Worm (Caenorhabditis elegans): Measurements from ENCODE around the gene lrx-1.

lrx-1 gene

ce11 chrV:12291587-12291986 lies 39.2 kb downstream of the lrx-1 start, which contains the start of the genes srpa-68 and srh-16 (continued):
- TF ChIP-seq ceh-45 (GFP tag; IDR thresholded peaks at IDR 0.05) (peak; percentile 59; the same call in 1 of the 2 replicates), npax-4 (tag; optimal IDR thresholded peaks at IDR 0.05) (peak; percentile 33)

- TF ChIP-seq elt-2 (tag; optimal IDR thresholded peaks at IDR 0.05) (peak; percentile 21), sdc-2 (tag; optimal IDR thresholded peaks at IDR 0.05) (no peak), dve-1 (tag; optimal IDR thresholded peaks at IDR 0.05) (no peak), tbx-7 (tag; optimal IDR thresholded peaks at IDR 0.05) (no peak)
These were observed 41.7 kb downstream of the lrx-1 start for ce11 chrV:12294091-12294490.

- TF ChIP-seq nfya-1 (tag; optimal IDR thresholded peaks at IDR 0.05): peak; percentile 12
- TF ChIP-seq pha-4 (tag; optimal IDR thresholded peaks at IDR 0.05): no peak
- peak; percentile 15 for TF ChIP-seq elt-2 (tag; optimal IDR thresholded peaks at IDR 0.05)
These were observed 42.6 kb downstream of the lrx-1 start for ce11 chrV:12295015-12295414.

ce11 chrV:12295520-12295919 lies 43.1 kb downstream of the lrx-1 start:
- TF ChIP-seq dve-1 (tag; optimal IDR thresholded peaks at IDR 0.05) (no peak), unc-86 (tag; optimal IDR thresholded peaks at IDR 0.05) (no peak), gmeb-2 (tag; optimal IDR thresholded peaks at IDR 0.05) (no peak), fkh-10 (GFP tag; optimal IDR thresholded peaks at IDR 0.05) (no peak), hlh-6 (tag; optimal IDR thresholded peaks at IDR 0.05) (no peak), nhr-11 (tag; optimal IDR thresholded peaks at IDR 0.05) (no peak), sox-2 (GFP tag; IDR thresholded peaks at IDR 0.05) (no peak), C38D4.7 (GFP tag; optimal IDR thresholded peaks at IDR 0.05) (no peak), ama-1 (optimal IDR thresholded peaks at IDR 0.05) (no peak), ttx-3 (tag; optimal IDR thresholded peaks at IDR 0.05) (no peak)

- no peak for TF ChIP-seq odd-2 (tag; optimal IDR thresholded peaks at IDR 0.05)
These were observed 43.8 kb downstream of the lrx-1 start for ce11 chrV:12296122-12296521.

- peak; percentile 14 for TF ChIP-seq rnt-1 (tag; optimal IDR thresholded peaks at IDR 0.05)
- no peak for TF ChIP-seq unc-42 (tag; optimal IDR thresholded peaks at IDR 0.05)
These were observed 44.4 kb downstream of the lrx-1 start for ce11 chrV:12296794-12297193.

- no peak for TF ChIP-seq pag-3 (tag; optimal IDR thresholded peaks at IDR 0.05; ENCODE audit: borderline replicate concordance)
- TF ChIP-seq dmd-4 (tag; optimal IDR thresholded peaks at IDR 0.05; ENCODE audit: borderline replicate concordance): no peak
- no peak for TF ChIP-seq K02D7.2 (tag; optimal IDR thresholded peaks at IDR 0.05)
- TF ChIP-seq T23F11.4 (GFP tag; optimal IDR thresholded peaks at IDR 0.05): no peak
- TF ChIP-seq lim-6 (tag; optimal IDR thresholded peaks at IDR 0.05): no peak
- TF ChIP-seq eyg-1 (tag; optimal IDR thresholded peaks at IDR 0.05): no peak
These were observed 45.8 kb downstream of the lrx-1 start for ce11 chrV:12298184-12298583.

- TF ChIP-seq ceh-24 (tag; optimal IDR thresholded peaks at IDR 0.05) (no peak), zip-5 (tag; optimal IDR thresholded peaks at IDR 0.05) (no peak), nfya-1 (tag; optimal IDR thresholded peaks at IDR 0.05) (no peak), mec-3 (tag; optimal IDR thresholded peaks at IDR 0.05; ENCODE audit: borderline replicate concordance) (no peak), sox-2 (GFP tag; IDR thresholded peaks at IDR 0.05) (no peak), Y22D7AL.16 (tag; optimal IDR thresholded peaks at IDR 0.05) (no peak), ttx-3 (tag; optimal IDR thresholded peaks at IDR 0.05) (no peak), pax-1 (tag; optimal IDR thresholded peaks at IDR 0.05) (no peak), ceh-48 (tag; optimal IDR thresholded peaks at IDR 0.05) (no peak), hlh-30 (tag; optimal IDR thresholded peaks at IDR 0.05; ENCODE audit: insufficient read depth) (no peak), lim-6 (tag; optimal IDR thresholded peaks at IDR 0.05) (no peak), unc-55 (GFP tag; optimal IDR thresholded peaks at IDR 0.05) (no peak), K09A11.1 (tag; optimal IDR thresholded peaks at IDR 0.05; ENCODE audit: insufficient read depth) (no peak), nhr-11 (tag; optimal IDR thresholded peaks at IDR 0.05) (no peak), ets-4 (tag; optimal IDR thresholded peaks at IDR 0.05) (no peak), ztf-16 (tag; optimal IDR thresholded peaks at IDR 0.05) (no peak), madf-2 (tag; optimal IDR thresholded peaks at IDR 0.05) (no peak), ceh-45 (GFP tag; IDR thresholded peaks at IDR 0.05) (no peak)
These were observed 46.9 kb downstream of the lrx-1 start for ce11 chrV:12299244-12299766.
